Worm (Caenorhabditis elegans): ENCODE results near the gene T01H3.5.

The T01H3.5 gene

DNA sequence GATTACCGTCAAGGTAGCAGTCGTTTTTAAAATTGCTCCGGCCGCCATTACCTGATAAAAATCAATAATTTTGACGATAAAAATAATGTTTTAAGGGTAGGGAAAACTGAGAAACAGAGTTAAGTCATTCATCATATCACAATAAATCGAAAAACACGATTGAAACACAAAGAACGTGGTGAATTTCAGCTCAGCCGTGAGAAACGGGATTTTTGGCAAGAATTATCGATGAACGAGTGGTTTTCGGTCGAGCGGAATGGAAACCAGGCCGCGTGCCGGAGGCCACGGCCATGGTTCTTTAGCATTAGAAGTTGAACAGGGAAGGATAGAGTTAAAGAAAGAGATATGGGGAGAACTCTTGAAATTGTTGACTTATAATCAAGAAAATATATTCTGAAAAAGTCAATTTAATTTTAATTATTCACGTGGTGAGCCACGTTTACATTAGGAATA lies at the start of gene T01H3.5, which contains the start of gene vha-4:
T01H3.5 (plus strand) TSS at position 351 of the 453 bp plus-strand sequence.
vha-4 (minus strand) TSS at position 51 of the 453 bp plus-strand sequence.
- TF ChIP-seq nhr-23 (tag; optimal IDR thresholded peaks at IDR 0.05) (no peak), nhr-237 (tag; optimal IDR thresholded peaks at IDR 0.05) (no peak), fos-1 (tag; optimal IDR thresholded peaks at IDR 0.05) (peak; percentile 62), unc-39 (tag; optimal IDR thresholded peaks at IDR 0.05) (no peak), egl-27 (tag; optimal IDR thresholded peaks at IDR 0.05) (no peak), nhr-129 (tag; optimal IDR thresholded peaks at IDR 0.05) (peak; percentile 5), lsy-2 (tag; optimal IDR thresholded peaks at IDR 0.05) (peak in 1 of 2 experiments; percentile 12), zag-1 (tag; optimal IDR thresholded peaks at IDR 0.05) (no peak), ceh-82 (tag; optimal IDR thresholded peaks at IDR 0.05) (no peak), nhr-25 (tag; optimal IDR thresholded peaks at IDR 0.05) (no peak), gmeb-1 (tag; optimal IDR thresholded peaks at IDR 0.05) (no peak), unc-55 (GFP tag; optimal IDR thresholded peaks at IDR 0.05) (peak; percentile 16), blmp-1 (tag; optimal IDR thresholded peaks at IDR 0.05; ENCODE audit: insufficient read depth) (no peak)

DNA sequence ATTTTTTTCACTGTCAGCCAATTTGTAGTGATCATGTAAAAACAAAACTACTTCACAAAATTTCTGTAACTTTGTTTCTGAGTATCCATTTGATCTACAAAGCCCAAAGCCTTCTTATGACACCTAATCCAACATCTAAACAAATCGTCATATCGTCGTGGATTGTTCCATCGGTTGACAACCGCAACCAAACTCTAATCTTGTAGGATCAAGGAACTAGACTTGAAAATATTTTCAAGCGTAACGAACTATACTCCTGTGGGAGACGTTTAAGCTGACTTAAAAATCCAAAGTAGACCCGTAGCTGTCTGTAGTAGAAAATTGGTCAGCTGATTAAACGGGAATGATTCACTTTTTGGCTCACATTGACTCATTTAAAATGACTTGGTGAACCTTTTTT lies 49.8 kb upstream of the T01H3.5 start:
- no peak for TF ChIP-seq elt-1 (tag; optimal IDR thresholded peaks at IDR 0.05)
- TF ChIP-seq lin-13 (GFP tag; optimal IDR thresholded peaks at IDR 0.05), result no peak
- no peak for TF ChIP-seq ztf-4 (tag; optimal IDR thresholded peaks at IDR 0.05)
- TF ChIP-seq ceh-82 (tag; optimal IDR thresholded peaks at IDR 0.05), result no peak
- TF ChIP-seq nhr-10 (tag; optimal IDR thresholded peaks at IDR 0.05), result no peak
- no peak for TF ChIP-seq sma-3 (GFP tag; optimal IDR thresholded peaks at IDR 0.05)
- TF ChIP-seq nhr-237 (tag; optimal IDR thresholded peaks at IDR 0.05), result no peak
- no peak for TF ChIP-seq C34F6.9 (tag; optimal IDR thresholded peaks at IDR 0.05)
- no peak for TF ChIP-seq Y55F3AM.14 (GFP tag; optimal IDR thresholded peaks at IDR 0.05)
- no peak for TF ChIP-seq nhr-77 (tag; optimal IDR thresholded peaks at IDR 0.05)
- no peak for TF ChIP-seq nhr-23 (tag; optimal IDR thresholded peaks at IDR 0.05)
- TF ChIP-seq sem-4 (tag; optimal IDR thresholded peaks at IDR 0.05), result no peak
- no peak for TF ChIP-seq aly-2 (tag; optimal IDR thresholded peaks at IDR 0.05)
- TF ChIP-seq mab-5 (tag; optimal IDR thresholded peaks at IDR 0.05), result no peak
- no peak for TF ChIP-seq egl-27 (tag; optimal IDR thresholded peaks at IDR 0.05)
- TF ChIP-seq lin-11 (tag; optimal IDR thresholded peaks at IDR 0.05), result no peak
- TF ChIP-seq nhr-25 (tag; optimal IDR thresholded peaks at IDR 0.05), result no peak
- no peak for TF ChIP-seq ztf-11 (tag; optimal IDR thresholded peaks at IDR 0.05)
- TF ChIP-seq ceh-16 (tag; optimal IDR thresholded peaks at IDR 0.05), result no peak
- no peak for TF ChIP-seq crh-2 (tag; optimal IDR thresholded peaks at IDR 0.05)

DNA sequence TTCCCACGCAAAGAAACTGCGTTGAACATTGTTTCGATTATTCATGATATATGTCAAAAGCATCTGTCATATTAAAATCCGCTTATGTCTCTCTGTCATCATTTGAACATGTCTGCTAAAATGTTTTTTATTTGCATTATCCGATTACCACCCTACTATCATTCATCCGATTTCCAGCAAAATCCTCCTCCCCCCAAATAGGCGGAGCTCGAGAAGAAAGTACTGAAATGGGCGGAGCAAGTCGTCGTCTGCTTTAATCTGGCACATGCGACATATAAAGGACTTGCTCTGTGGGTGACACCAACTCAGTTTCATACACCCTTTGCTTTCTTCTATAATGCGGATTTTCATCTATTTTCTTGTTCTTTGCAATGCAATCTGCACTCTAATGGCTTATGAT lies 47.4 kb upstream of the T01H3.5 start, which contains the start of gene T09A5.14:
T09A5.14 (plus strand) TSS at position 301 of the 400 bp plus-strand sequence.
- TF ChIP-seq nhr-21 (tag; optimal IDR thresholded peaks at IDR 0.05) (no peak), unc-55 (GFP tag; optimal IDR thresholded peaks at IDR 0.05) (no peak), ZK546.5 (tag; optimal IDR thresholded peaks at IDR 0.05) (no peak), nhr-129 (tag; optimal IDR thresholded peaks at IDR 0.05) (no peak), gmeb-1 (tag; optimal IDR thresholded peaks at IDR 0.05) (no peak), nhr-25 (tag; optimal IDR thresholded peaks at IDR 0.05) (no peak)

DNA sequence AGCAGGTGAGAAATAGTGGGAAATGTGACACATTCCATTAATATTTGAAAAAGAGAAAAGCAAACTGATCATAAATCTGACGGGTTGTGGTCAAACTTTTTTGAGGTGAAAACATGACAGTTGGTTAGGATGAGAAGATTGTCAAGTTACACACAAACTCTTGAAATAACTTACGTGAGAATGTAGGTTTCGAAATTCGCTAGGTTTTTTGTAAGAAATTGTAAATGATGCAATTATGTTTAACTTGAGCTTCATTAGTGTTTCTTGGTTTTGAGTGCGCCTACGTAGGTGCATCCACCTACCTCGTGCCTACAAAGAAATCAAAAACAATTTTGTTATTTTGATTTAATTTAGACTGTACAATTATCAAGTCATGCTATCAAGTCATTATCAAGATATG lies 44.1 kb upstream of the T01H3.5 start, which contains the start of gene cex-2:
cex-2 (minus strand) TSS at position 101 of the 400 bp plus-strand sequence.
- TF ChIP-seq ztf-4 (tag; optimal IDR thresholded peaks at IDR 0.05) (no peak), gmeb-1 (tag; optimal IDR thresholded peaks at IDR 0.05) (no peak), nhr-129 (tag; optimal IDR thresholded peaks at IDR 0.05) (no peak), unc-62 (GFP tag; optimal IDR thresholded peaks at IDR 0.05) (no peak), lin-13 (GFP tag; optimal IDR thresholded peaks at IDR 0.05) (no peak), peb-1 (tag; optimal IDR thresholded peaks at IDR 0.05) (no peak), ztf-11 (tag; optimal IDR thresholded peaks at IDR 0.05) (no peak), ceh-16 (tag; optimal IDR thresholded peaks at IDR 0.05) (no peak)

DNA sequence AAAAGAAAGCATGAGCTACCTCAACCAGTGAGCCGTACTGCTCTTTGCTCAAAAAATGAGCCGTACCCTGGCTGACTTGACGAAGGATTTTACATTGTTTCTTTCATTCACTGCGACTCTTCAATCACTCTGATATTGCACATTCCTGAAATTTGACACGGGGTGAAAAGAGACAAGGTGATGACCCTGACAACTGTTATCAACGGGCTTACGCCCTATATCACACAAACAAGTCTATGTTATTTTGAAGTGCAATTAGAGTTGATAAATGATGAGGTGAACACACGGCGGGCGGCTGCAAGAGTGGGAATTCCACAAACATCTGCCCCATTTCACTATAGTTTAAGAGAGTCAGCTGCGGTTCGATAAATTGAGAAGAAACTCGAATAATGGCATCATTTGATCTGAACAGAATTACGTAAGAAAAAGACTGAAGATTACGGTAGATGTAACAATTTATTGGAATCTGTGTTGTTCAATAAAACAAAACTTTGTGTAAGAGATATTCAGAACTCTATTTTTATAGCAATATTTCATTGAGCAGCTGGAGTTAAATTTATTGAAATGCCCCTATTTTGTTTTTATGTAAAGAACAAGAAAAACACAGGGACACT lies 42.7 kb upstream of the T01H3.5 start:
- TF ChIP-seq nhr-6 (tag; optimal IDR thresholded peaks at IDR 0.05) (peak; percentile 36), ztf-1 (GFP tag; conservative IDR thresholded peaks at IDR 0.05) (no peak), lin-11 (tag; optimal IDR thresholded peaks at IDR 0.05) (no peak), ztf-11 (tag; optimal IDR thresholded peaks at IDR 0.05) (no peak), nhr-11 (tag; optimal IDR thresholded peaks at IDR 0.05) (no peak), nhr-23 (tag; optimal IDR thresholded peaks at IDR 0.05) (no peak), R02D3.7 (tag; optimal IDR thresholded peaks at IDR 0.05) (no peak), sem-4 (tag; optimal IDR thresholded peaks at IDR 0.05) (peak; percentile 58), mbf-1 (tag; optimal IDR thresholded peaks at IDR 0.05) (no peak), aly-2 (tag; optimal IDR thresholded peaks at IDR 0.05) (no peak), nhr-237 (tag; optimal IDR thresholded peaks at IDR 0.05) (no peak), unc-62 (GFP tag; optimal IDR thresholded peaks at IDR 0.05) (no peak), fos-1 (tag; optimal IDR thresholded peaks at IDR 0.05) (no peak), lsy-2 (tag; optimal IDR thresholded peaks at IDR 0.05) (peak in 1 of 2 experiments; percentile 44), ZK546.5 (tag; optimal IDR thresholded peaks at IDR 0.05) (no peak), ceh-16 (tag; optimal IDR thresholded peaks at IDR 0.05) (no peak), elt-3 (tag; optimal IDR thresholded peaks at IDR 0.05) (no peak), nhr-129 (tag; optimal IDR thresholded peaks at IDR 0.05) (peak; percentile 65), F13H6.1 (tag; optimal IDR thresholded peaks at IDR 0.05) (peak; percentile 92), mab-5 (tag; optimal IDR thresholded peaks at IDR 0.05) (peak; percentile 44), gmeb-1 (tag; optimal IDR thresholded peaks at IDR 0.05) (no peak), ama-1 (optimal IDR thresholded peaks at IDR 0.05) (no peak), zag-1 (tag; optimal IDR thresholded peaks at IDR 0.05) (no peak), peb-1 (tag; optimal IDR thresholded peaks at IDR 0.05) (no peak), C34F6.9 (tag; optimal IDR thresholded peaks at IDR 0.05) (no peak), sma-3 (GFP tag; optimal IDR thresholded peaks at IDR 0.05) (no peak), nhr-12 (tag; optimal IDR thresholded peaks at IDR 0.05) (no peak), lin-13 (GFP tag; optimal IDR thresholded peaks at IDR 0.05) (no peak)

Measured in whole organism, L2 larva.